Worm (Caenorhabditis elegans): ENCODE data around the gene Y38C1AA.12.

Gene Y38C1AA.12

DNA sequence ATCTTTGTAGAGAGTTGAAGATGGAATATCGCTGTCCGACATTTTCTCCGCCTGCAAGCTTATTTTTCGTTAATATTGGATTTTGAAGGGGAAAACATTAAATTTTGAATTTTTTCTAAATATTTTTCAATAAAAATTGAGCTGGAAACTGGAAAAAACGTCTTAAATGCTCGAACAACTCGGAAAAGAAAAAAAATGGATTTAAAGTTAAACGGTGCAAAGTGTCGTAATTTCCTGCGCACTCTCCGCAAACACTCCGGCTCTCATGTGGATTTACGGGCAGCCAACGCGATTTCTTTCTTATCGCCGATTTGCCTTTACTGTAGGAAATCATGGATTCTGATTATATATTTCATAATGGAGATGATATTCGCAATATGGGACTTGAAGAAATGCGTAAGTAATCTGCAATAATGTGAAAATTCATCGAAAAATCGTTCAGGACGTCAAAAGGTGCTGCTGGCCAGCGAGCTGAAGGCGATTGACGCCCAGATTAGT lies 48.2 kb downstream of the Y38C1AA.12 start, which contains the start of the genes fnta-1 and cogc-8:
Gene fnta-1 (minus strand): TSS at position 51 of the 498 bp plus-strand sequence.
Gene cogc-8 (plus strand): TSS at position 195 of the 498 bp plus-strand sequence.
- TF ChIP-seq lin-35 (GFP tag; optimal IDR thresholded peaks at IDR 0.05) (peak; percentile 64 to 70), C04F5.9 (tag; optimal IDR thresholded peaks at IDR 0.05) (peak; percentile 50), isw-1 (GFP tag; IDR thresholded peaks at IDR 0.05) (peak; percentile 8; the same call in 1 of the 2 replicates), swsn-7 (tag; optimal IDR thresholded peaks at IDR 0.05) (peak; percentile 36), dsc-1 (tag; optimal IDR thresholded peaks at IDR 0.05) (peak; percentile 9), dpl-1 (GFP tag; optimal IDR thresholded peaks at IDR 0.05) (peak; percentile 51 to 74 (median 72)), F16B12.6 (tag; optimal IDR thresholded peaks at IDR 0.05) (peak; percentile 95), ztf-11 (tag; optimal IDR thresholded peaks at IDR 0.05) (no peak), lir-3 (tag; optimal IDR thresholded peaks at IDR 0.05; ENCODE audit: poor library complexity) (no peak), lsy-2 (tag; optimal IDR thresholded peaks at IDR 0.05) (peak; percentile 59 to 71), unc-86 (tag; optimal IDR thresholded peaks at IDR 0.05) (peak; percentile 41), skn-1 (tag; optimal IDR thresholded peaks at IDR 0.05) (peak; percentile 10), lin-15B (tag; optimal IDR thresholded peaks at IDR 0.05) (peak; percentile 25), nhr-90 (tag; optimal IDR thresholded peaks at IDR 0.05; ENCODE audit: poor library complexity) (peak; percentile 19), ceh-82 (tag; optimal IDR thresholded peaks at IDR 0.05) (peak; percentile 31 to 52 (median 44)), vab-15 (tag; optimal IDR thresholded peaks at IDR 0.05) (no peak), mep-1 (tag; optimal IDR thresholded peaks at IDR 0.05) (peak; percentile 65), nhr-20 (tag; optimal IDR thresholded peaks at IDR 0.05) (peak; percentile 36), fos-1 (tag; optimal IDR thresholded peaks at IDR 0.05) (no peak), snu-23 (GFP tag; optimal IDR thresholded peaks at IDR 0.05) (peak; percentile 67), pax-3 (tag; optimal IDR thresholded peaks at IDR 0.05) (no peak), nhr-47 (tag; optimal IDR thresholded peaks at IDR 0.05) (peak; percentile 71), nhr-71 (tag; optimal IDR thresholded peaks at IDR 0.05) (peak; percentile 61), C16A3.4 (tag; optimal IDR thresholded peaks at IDR 0.05) (peak; percentile 1), rnt-1 (tag; optimal IDR thresholded peaks at IDR 0.05) (peak; percentile 50), sox-4 (tag; optimal IDR thresholded peaks at IDR 0.05) (no peak), fkh-8 (tag; optimal IDR thresholded peaks at IDR 0.05) (peak; percentile 24), sptf-1 (tag; optimal IDR thresholded peaks at IDR 0.05) (no peak), nhr-77 (tag; optimal IDR thresholded peaks at IDR 0.05) (no peak), nhr-85 (tag) (peak; percentile 61), ceh-90 (tag; optimal IDR thresholded peaks at IDR 0.05) (no peak), mdl-1 (tag; optimal IDR thresholded peaks at IDR 0.05) (no peak), tbx-2 (tag; optimal IDR thresholded peaks at IDR 0.05) (peak; percentile 44), efl-1 (optimal IDR thresholded peaks at IDR 0.05) (peak; percentile 61 to 72), efl-1 (GFP tag; optimal IDR thresholded peaks at IDR 0.05 in 1 of 2) (peak; percentile 72 to 97), elt-3 (tag; optimal IDR thresholded peaks at IDR 0.05) (no peak)

DNA sequence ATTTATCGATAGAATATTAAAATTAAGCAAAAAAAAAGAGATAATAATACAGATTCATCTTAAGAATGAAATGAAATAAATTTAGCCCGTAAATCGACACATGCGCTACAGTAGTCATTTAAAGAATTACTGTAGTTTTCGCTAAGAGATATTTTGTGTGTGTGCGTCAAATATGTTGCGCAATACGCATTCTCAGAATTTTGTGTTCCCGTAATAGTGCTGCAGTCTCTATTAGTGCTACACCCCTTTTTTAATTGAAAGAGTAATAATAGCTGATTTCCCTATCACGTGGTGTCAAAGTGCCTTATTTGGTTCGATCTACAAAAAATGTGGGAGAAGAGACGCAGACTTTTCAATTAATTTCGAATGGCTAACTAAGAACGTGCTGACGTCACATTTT lies 52.2 kb downstream of the Y38C1AA.12 start:
- no peak for TF ChIP-seq efl-1 (optimal IDR thresholded peaks at IDR 0.05)
- TF ChIP-seq efl-1 (GFP tag; optimal IDR thresholded peaks at IDR 0.05 in 1 of 2), result no peak
- peak; percentile 58 for TF ChIP-seq nhr-85 (tag)
